Worm (Caenorhabditis elegans) whole organism, mixed stage, embryonic: ENCODE results near the gene bckd-1A.
A peak's percentile ranks its signal among the peaks of the same experiment; 100 is the strongest.

Source experiments
- M03D4.4 ChIP-seq: sonication (generic microtip); optimal IDR thresholded peaks from 2 replicates; lab custom pipeline; 2017; ENCODE audit warnings: mild to moderate bottlenecking, missing genetic modification characterization, missing compliant biosample characterization
- bed-3 ChIP-seq: fragments of 200-800 bp; sonication (Bioruptor generic); optimal IDR thresholded peaks from 3 replicates; lab custom pipeline; 2018; ENCODE audit warnings: mild to moderate bottlenecking, missing genetic modification characterization, moderate library complexity, missing compliant biosample characterization
- blmp-1 ChIP-seq: fragments of 150-350 bp; optimal IDR thresholded peaks from 2 replicates; lab custom pipeline; 2014; ENCODE audit warnings: missing biosample characterization, missing genetic modification characterization
- ceh-39 ChIP-seq: fragments of 150-350 bp; optimal IDR thresholded peaks from 2 replicates; lab custom pipeline; 2014; ENCODE audit warnings: missing biosample characterization, missing genetic modification characterization
- ces-1 ChIP-seq: fragments of 150-350 bp; optimal IDR thresholded peaks from 2 replicates; lab custom pipeline; 2014; ENCODE audit warnings: missing biosample characterization, missing genetic modification reagents, missing genetic modification characterization
- cnd-1 ChIP-seq: fragments of 200-800 bp; sonication (Bioruptor generic); optimal IDR thresholded peaks from 2 replicates; lab custom pipeline; 2018; ENCODE audit warnings: mild to moderate bottlenecking, missing genetic modification characterization, missing compliant biosample characterization
- drap-1 ChIP-seq: fragments of 200-800 bp; sonication (Bioruptor generic); optimal IDR thresholded peaks from 3 replicates; lab custom pipeline; 2018; ENCODE audit warnings: mild to moderate bottlenecking, missing genetic modification characterization, missing compliant biosample characterization
- elt-3 ChIP-seq: fragments of 150-350 bp; optimal IDR thresholded peaks from 2 replicates; lab custom pipeline; 2014; ENCODE audit warnings: missing biosample characterization, missing genetic modification characterization
- ham-2 ChIP-seq: fragments of 200-800 bp; sonication (Bioruptor generic); optimal IDR thresholded peaks from 2 replicates; lab custom pipeline; 2018; ENCODE audit warnings: mild to moderate bottlenecking, missing genetic modification characterization, missing compliant biosample characterization
- hlh-1 ChIP-seq: fragments of 150-350 bp; optimal IDR thresholded peaks from 2 replicates; lab custom pipeline; 2014; ENCODE audit warnings: missing biosample characterization, missing genetic modification reagents, missing genetic modification characterization
- lin-13 ChIP-seq: fragments of 150-350 bp; optimal IDR thresholded peaks from 2 replicates; lab custom pipeline; 2014; ENCODE audit warnings: missing biosample characterization, missing genetic modification characterization
- lsy-2 ChIP-seq: fragments of 150-350 bp; optimal IDR thresholded peaks from 2 replicates; lab custom pipeline; 2014; ENCODE audit warnings: missing biosample characterization, missing genetic modification characterization
- mab-5 ChIP-seq: fragments of 150-350 bp; optimal IDR thresholded peaks from 2 replicates; lab custom pipeline; 2014; ENCODE audit warnings: missing biosample characterization, missing genetic modification characterization
- mep-1 ChIP-seq: fragments of 150-350 bp; optimal IDR thresholded peaks from 2 replicates; lab custom pipeline; 2017; ENCODE audit warnings: missing biosample characterization, missing genetic modification reagents, missing genetic modification characterization, inconsistent platforms
- mls-2 ChIP-seq: sonication (generic microtip); optimal IDR thresholded peaks from 2 replicates; lab custom pipeline; 2016; ENCODE audit warnings: mild to moderate bottlenecking, missing genetic modification characterization, moderate library complexity, missing compliant biosample characterization
- nhr-12 ChIP-seq: fragments of 150-350 bp; optimal IDR thresholded peaks from 2 replicates; lab custom pipeline; 2014; ENCODE audit warnings: missing biosample characterization, missing genetic modification characterization
- nhr-2 ChIP-seq: fragments of 150-350 bp; optimal IDR thresholded peaks from 2 replicates; lab custom pipeline; 2014; ENCODE audit warnings: missing biosample characterization, missing genetic modification characterization
- nhr-237 ChIP-seq: fragments of 150-350 bp; optimal IDR thresholded peaks from 2 replicates; lab custom pipeline; 2014; ENCODE audit warnings: missing biosample characterization, missing genetic modification characterization
- nhr-28 ChIP-seq: fragments of 150-350 bp; optimal IDR thresholded peaks from 2 replicates; lab custom pipeline; 2014; ENCODE audit warnings: missing biosample characterization, missing genetic modification characterization
- pha-4 ChIP-seq: fragments of 150-350 bp; optimal IDR thresholded peaks from 2 replicates; lab custom pipeline; 2018; ENCODE audit warnings: missing biosample characterization, missing genetic modification reagents, missing genetic modification characterization
- sem-2 ChIP-seq: fragments of 200-800 bp; sonication (Bioruptor generic); optimal IDR thresholded peaks from 2 replicates; lab custom pipeline; 2018; ENCODE audit warnings: mild to moderate bottlenecking, missing genetic modification characterization, missing compliant biosample characterization
- snpc-4 ChIP-seq: fragments of 150-350 bp; optimal IDR thresholded peaks from 2 replicates; lab custom pipeline; 2014; ENCODE audit warnings: missing biosample characterization, missing genetic modification characterization
- sptf-1 ChIP-seq: sonication (generic microtip); optimal IDR thresholded peaks from 2 replicates; lab custom pipeline; 2017; ENCODE audit warnings: mild to moderate bottlenecking, missing genetic modification characterization, moderate library complexity, missing compliant biosample characterization
- tbx-8 ChIP-seq: fragments of 200-800 bp; sonication (Bioruptor generic); optimal IDR thresholded peaks from 2 replicates; lab custom pipeline; 2018; ENCODE audit warnings: mild to moderate bottlenecking, missing genetic modification characterization, moderate library complexity, missing compliant biosample characterization
- unc-120 ChIP-seq: sonication (generic microtip); optimal IDR thresholded peaks from 2 replicates; lab custom pipeline; 2017; ENCODE audit warnings: missing genetic modification characterization, missing compliant biosample characterization; ENCODE audit not compliant: poor library complexity, severe bottlenecking
- unc-39 ChIP-seq: fragments of 150-350 bp; optimal IDR thresholded peaks from 2 replicates; lab custom pipeline; 2014; ENCODE audit warnings: missing biosample characterization, missing genetic modification characterization
- unc-62 ChIP-seq: fragments of 150-350 bp; optimal IDR thresholded peaks from 2 replicates; lab custom pipeline; 2014; ENCODE audit warnings: missing biosample characterization, missing genetic modification reagents, missing genetic modification characterization
- zip-8 ChIP-seq: fragments of 150-350 bp; optimal IDR thresholded peaks from 2 replicates; lab custom pipeline; 2014; ENCODE audit warnings: missing biosample characterization, missing genetic modification characterization
- ztf-11 ChIP-seq: fragments of 150-350 bp; optimal IDR thresholded peaks from 2 replicates; lab custom pipeline; 2014; ENCODE audit warnings: missing biosample characterization, missing genetic modification characterization

bckd-1A gene

DNA sequence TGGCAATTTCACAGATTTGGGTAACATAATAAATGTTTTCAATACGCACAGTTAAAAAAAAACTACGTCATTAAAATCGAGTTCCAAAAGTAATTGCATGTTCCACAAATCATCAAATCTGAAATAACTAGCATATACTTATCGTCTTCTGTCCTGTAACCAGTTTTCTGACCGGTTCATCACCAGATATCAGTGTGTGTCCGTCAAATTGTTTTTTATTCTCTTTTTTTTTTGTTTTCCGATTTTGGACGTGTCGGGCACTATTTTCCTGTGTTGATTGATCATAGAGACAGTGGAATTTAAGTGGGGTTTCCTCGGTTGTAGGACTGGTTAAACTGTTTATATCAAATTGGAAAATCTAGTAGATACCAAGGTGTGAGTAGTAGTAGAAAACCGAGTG, 41.6 kb upstream of the bckd-1A start:
- TF ChIP-seq lin-13 = no peak
- TF ChIP-seq tbx-8 (GFP tag; lab: Kevin White, UChicago) = no peak
- TF ChIP-seq ztf-11 (tag; lab: Kevin White, UChicago) = no peak
- TF ChIP-seq bed-3 (GFP tag; lab: Kevin White, UChicago) = no peak
- TF ChIP-seq M03D4.4 (tag; lab: Kevin White, UChicago) = no peak
- TF ChIP-seq sptf-1 (tag; lab: Kevin White, UChicago) = no peak

DNA sequence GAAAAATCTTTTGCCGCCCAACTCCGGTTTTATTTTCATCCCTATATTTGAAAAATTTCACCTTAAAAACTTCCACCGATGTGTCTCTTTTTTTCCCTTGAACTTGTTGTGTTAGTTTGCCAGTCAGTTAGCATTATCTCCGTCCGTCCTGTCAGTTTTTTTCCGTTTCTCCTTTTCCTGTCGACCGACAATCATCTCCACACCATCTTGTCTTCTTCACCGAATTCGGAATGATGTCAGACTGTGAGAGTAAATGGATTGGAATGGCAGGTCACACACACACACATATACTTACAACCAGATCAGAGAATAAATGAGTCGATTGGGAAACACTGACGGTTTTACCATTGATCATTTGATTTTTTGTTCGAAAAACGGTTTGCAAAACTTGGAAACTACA, 39.6 kb upstream of the bckd-1A start:
- TF ChIP-seq lin-13 (no peak), M03D4.4 (tag; lab: Kevin White, UChicago) (no peak), mab-5 (tag; lab: Kevin White, UChicago) (no peak), nhr-2 (tag; lab: Kevin White, UChicago) (no peak), mep-1 (no peak), hlh-1 (tag; lab: Kevin White, UChicago) (no peak), ham-2 (no peak), unc-62 (no peak), sem-2 (GFP tag; lab: Kevin White, UChicago) (no peak), nhr-12 (tag; lab: Kevin White, UChicago) (no peak), drap-1 (GFP tag; lab: Kevin White, UChicago) (no peak), elt-3 (tag; lab: Kevin White, UChicago) (no peak)
- TF ChIP-seq, all 35 proteins: peak for 0

- TF ChIP-seq unc-39 (tag; lab: Kevin White, UChicago) = no peak
- TF ChIP-seq mls-2 (tag; lab: Kevin White, UChicago) = no peak
- TF ChIP-seq nhr-2 (tag; lab: Kevin White, UChicago) = no peak
- no peak for TF ChIP-seq cnd-1
- TF ChIP-seq bed-3 (GFP tag; lab: Kevin White, UChicago) = no peak
- no peak for TF ChIP-seq M03D4.4 (tag; lab: Kevin White, UChicago)
- TF ChIP-seq blmp-1 = no peak
- no peak for TF ChIP-seq mab-5 (tag; lab: Kevin White, UChicago)
- no peak for TF ChIP-seq ztf-11 (tag; lab: Kevin White, UChicago)
- TF ChIP-seq nhr-28 (tag; lab: Kevin White, UChicago) = no peak
- no peak for TF ChIP-seq drap-1 (GFP tag; lab: Kevin White, UChicago)
Measured at ce11 chrIII:13005161-13005560, 32.9 kb upstream of the bckd-1A start, which contains the start of gene snf-7. snf-7 (plus strand) TSS chrIII:13005461.

DNA sequence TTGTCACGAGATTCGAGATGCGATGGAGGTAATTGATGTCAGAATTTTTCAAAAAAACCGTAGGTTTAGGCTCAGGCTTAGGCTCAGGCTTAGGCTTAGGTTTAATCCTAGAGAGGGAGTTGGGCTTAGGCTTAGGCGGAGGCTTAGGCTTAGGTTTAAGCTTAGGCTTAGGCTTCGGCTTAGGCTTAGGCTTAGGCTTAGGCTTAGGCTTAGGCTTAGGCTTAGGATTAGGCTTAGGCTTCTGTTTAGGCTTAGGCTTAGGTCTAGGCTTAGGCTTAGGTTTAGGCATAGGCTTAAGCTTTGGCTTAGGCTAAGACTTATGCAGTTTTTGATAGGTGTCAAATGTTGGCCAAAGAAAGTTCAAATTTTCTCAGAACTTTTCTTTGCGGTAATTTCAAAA, 32.0 kb upstream of the bckd-1A start:
- TF ChIP-seq mep-1 (no peak), ham-2 (peak; percentile 19)

DNA sequence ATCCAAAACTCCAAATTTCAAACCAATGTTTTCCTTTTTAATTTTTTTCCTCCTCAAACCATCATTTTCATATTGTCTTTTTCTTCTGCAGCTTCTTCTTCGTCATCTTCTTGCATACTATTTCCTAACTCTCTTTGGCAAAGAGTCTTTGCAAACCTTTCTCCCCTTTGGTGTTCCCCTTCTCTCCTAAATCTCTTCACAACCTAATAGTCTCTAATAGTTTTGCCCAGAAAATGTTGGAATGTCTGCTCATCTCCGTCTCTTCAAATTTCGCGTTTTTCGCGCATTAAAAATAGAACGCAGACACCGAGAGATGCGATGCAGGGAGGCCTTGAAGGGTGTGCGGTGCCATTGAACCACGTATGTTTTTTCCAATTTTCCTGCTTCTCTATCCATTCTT, 29.8 kb upstream of the bckd-1A start, which contains the start of gene ZK1010.10:
TSS of gene ZK1010.10 (plus strand) at position 286 of the 400 bp plus-strand sequence.
- TF ChIP-seq pha-4 (tag; lab: Kevin White, UChicago) = peak; percentile 6
- TF ChIP-seq sem-2 (GFP tag; lab: Kevin White, UChicago) = no peak
- TF ChIP-seq drap-1 (GFP tag; lab: Kevin White, UChicago) = no peak
- TF ChIP-seq ham-2 = no peak
- no peak for TF ChIP-seq zip-8 (tag; lab: Kevin White, UChicago)
- TF ChIP-seq blmp-1 = no peak
- no peak for TF ChIP-seq lin-13
- TF ChIP-seq nhr-237 = peak; percentile 59
- TF ChIP-seq mls-2 (tag; lab: Kevin White, UChicago) = no peak
- no peak for TF ChIP-seq ztf-11 (tag; lab: Kevin White, UChicago)
- TF ChIP-seq snpc-4 (tag; lab: Kevin White, UChicago) = no peak
- peak; percentile 95 for TF ChIP-seq ces-1 (GFP tag; lab: Kevin White, UChicago)
- TF ChIP-seq mep-1 = peak; percentile 63
- peak; percentile 58 for TF ChIP-seq unc-120 (tag; lab: Kevin White, UChicago)
- peak; percentile 32 for TF ChIP-seq sptf-1 (tag; lab: Kevin White, UChicago)
- peak; percentile 40 for TF ChIP-seq lsy-2
- TF ChIP-seq, all 35 proteins: peak for 7

DNA sequence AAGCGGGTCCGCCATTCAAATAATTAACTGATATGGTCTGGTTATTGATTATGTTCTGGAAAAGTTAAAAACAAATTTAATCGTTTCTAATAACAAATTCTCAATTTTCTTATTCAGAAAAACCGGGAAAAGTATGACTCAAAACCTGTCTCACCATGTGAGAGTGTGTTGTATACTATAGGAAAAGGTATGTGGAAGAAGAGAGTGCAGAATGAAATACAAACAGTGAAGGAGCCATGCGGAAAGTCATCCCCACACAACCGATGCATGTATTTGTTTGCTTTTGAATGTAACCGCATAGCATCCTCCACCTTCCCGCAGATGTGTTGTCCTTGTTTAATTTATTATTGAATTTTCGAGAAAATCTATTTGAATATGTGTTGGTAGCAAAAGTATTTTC, 28.2 kb upstream of the bckd-1A start, which contains the start of gene ZK1010.8:
TSS of gene ZK1010.8 (minus strand) at position 214 of the 400 bp plus-strand sequence.
- no peak for TF ChIP-seq sptf-1 (tag; lab: Kevin White, UChicago)
- no peak for TF ChIP-seq ceh-39 (tag; lab: Kevin White, UChicago)
- peak; percentile 34 for TF ChIP-seq pha-4 (tag; lab: Kevin White, UChicago)
